Worm (Caenorhabditis elegans): ENCODE data around the gene srx-14.

ce11 chrIV:1065569-1065968 lies 48.0 kb downstream of the srx-14 start:
- TF ChIP-seq him-1 (tag; optimal IDR thresholded peaks at IDR 0.05) (no peak), dao-5 (tag; optimal IDR thresholded peaks at IDR 0.05) (no peak), W03F9.2 (tag; optimal IDR thresholded peaks at IDR 0.05) (no peak)

All from whole organism, L4/young adult.